Fruit fly (Drosophila melanogaster): ENCODE data around the gene Grp170.

DNA sequence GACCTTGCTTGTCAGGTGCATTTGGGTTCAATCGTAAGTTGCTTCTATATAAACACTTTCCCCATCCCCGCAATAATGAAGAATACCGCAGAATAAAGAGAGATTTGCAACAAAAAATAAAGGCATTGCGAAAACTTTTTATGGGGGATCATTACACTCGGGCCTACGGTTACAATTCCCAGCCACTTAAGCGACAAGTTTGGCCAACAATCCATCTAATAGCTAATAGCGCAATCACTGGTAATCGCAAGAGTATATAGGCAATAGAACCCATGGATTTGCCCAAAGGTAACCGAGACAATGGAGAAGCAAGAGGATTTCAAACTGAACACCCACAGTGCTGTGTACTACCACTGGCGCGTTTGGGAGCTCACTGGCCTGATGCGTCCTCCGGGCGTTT is 28.9 kb downstream of the Grp170 start, which contains the start of gene Or2a:
- TF ChIP-seq usp (GFP tag; optimal IDR thresholded peaks at IDR 0.05): no peak
- no peak for TF ChIP-seq Mio (GFP tag; optimal IDR thresholded peaks at IDR 0.05)
- no peak for TF ChIP-seq OdsH (GFP tag; optimal IDR thresholded peaks at IDR 0.05)
- TF ChIP-seq Rel (GFP tag; optimal IDR thresholded peaks at IDR 0.05): no peak
- TF ChIP-seq Rel (tag; optimal IDR thresholded peaks at IDR 0.05): no peak
- no peak for TF ChIP-seq h (GFP tag; optimal IDR thresholded peaks at IDR 0.05)
- TF ChIP-seq fru (GFP tag; optimal IDR thresholded peaks at IDR 0.05): no peak
- TF ChIP-seq dsf (GFP tag; optimal IDR thresholded peaks at IDR 0.05; ENCODE audit: borderline replicate concordance): no peak
- TF ChIP-seq N (GFP tag; optimal IDR thresholded peaks at IDR 0.05): no peak
- TF ChIP-seq brk (GFP tag; optimal IDR thresholded peaks at IDR 0.05): no peak

All from whole organism, wandering third instar larva.